Fruit fly (Drosophila melanogaster): ENCODE results near the gene Or2a.

Gene Or2a

DNA sequence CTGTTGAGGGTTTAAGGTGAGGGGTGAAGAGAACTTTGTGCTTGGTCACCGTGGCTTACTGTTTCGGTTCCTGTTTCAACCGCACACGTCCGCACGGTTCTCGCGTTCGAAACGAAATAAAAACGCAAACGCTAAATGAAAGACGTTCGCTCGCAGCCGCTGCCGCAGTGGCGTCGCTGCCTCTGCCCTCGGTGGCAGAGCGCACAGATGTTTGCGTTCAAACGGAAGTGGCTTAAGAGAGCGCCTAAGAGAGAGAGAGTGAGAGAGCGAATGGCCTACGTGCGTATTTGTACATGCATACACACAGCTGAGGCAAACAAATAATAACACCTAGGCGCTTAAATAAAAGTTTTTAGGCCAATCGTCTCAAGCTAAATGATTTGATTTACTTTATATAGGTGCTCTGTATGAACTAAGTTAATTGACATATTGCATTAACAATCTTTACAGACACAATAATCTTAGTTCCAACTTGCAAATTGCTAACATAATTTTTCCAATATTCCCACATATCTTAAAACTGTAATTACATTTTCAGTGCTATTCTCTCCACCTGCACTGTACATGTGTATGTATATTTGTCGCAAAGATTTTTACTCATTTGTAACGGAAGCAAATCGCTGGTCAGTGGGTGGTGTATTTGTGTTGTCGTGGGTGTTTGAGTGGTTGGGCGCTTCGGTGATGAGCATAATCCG is 47.4 kb downstream of the Or2a start, which contains the start of gene CG2865 (continued):
- TF ChIP-seq MBD-R2 (GFP tag; IDR thresholded peaks at IDR 0.05): peak; percentile 72; the same call in 1 of the 2 replicates
- peak; percentile 95 for TF ChIP-seq CG12219 (GFP tag; optimal IDR thresholded peaks at IDR 0.05)
- peak; percentile 94 for TF ChIP-seq CG17359 (tag; optimal IDR thresholded peaks at IDR 0.05)
- TF ChIP-seq CG6791 (GFP tag; IDR thresholded peaks at IDR 0.05; ENCODE audit: partially characterized antibody): peak; percentile 23; the same call in 1 of the 3 replicates
- TF ChIP-seq CHES-1-like (GFP tag; optimal IDR thresholded peaks at IDR 0.05): peak; percentile 96
- peak; percentile 65; the same call in 1 of the 2 replicates for TF ChIP-seq Nf-YA (GFP tag; IDR thresholded peaks at IDR 0.05)
- TF ChIP-seq ci (GFP tag; IDR thresholded peaks at IDR 0.05): peak; percentile 87
- peak; percentile 6 for TF ChIP-seq pzg (GFP tag; optimal IDR thresholded peaks at IDR 0.05)
- TF ChIP-seq Hey (tag; optimal IDR thresholded peaks at IDR 0.05): peak; percentile 88
- TF ChIP-seq sd (tag; optimal IDR thresholded peaks at IDR 0.05): peak; percentile 92
- no peak for TF ChIP-seq CG8478 (optimal IDR thresholded peaks at IDR 0.05)
- TF ChIP-seq Dip3 (GFP tag; optimal IDR thresholded peaks at IDR 0.05): peak; percentile 89
- peak; percentile 68 for TF ChIP-seq CG2116 (GFP tag; optimal IDR thresholded peaks at IDR 0.05)
- TF ChIP-seq CG4282 (GFP tag; optimal IDR thresholded peaks at IDR 0.05): peak; percentile 76
- peak; percentile 94 for TF ChIP-seq Dek (tag; optimal IDR thresholded peaks at IDR 0.05)
- TF ChIP-seq CG30431 (GFP tag; optimal IDR thresholded peaks at IDR 0.05): peak; percentile 80
- peak; percentile 96 for TF ChIP-seq CG12299 (tag; optimal IDR thresholded peaks at IDR 0.05)
- peak; percentile 86 for TF ChIP-seq Dbx (GFP tag; IDR thresholded peaks at IDR 0.05)
- TF ChIP-seq CG17385 (GFP tag; optimal IDR thresholded peaks at IDR 0.05): peak; percentile 94
- peak; percentile 73 for TF ChIP-seq CG10366 (GFP tag; IDR thresholded peaks at IDR 0.05)
- TF ChIP-seq vfl (GFP tag; optimal IDR thresholded peaks at IDR 0.05): peak; percentile 78
- peak; percentile 88 for TF ChIP-seq CG16815 (GFP tag; optimal IDR thresholded peaks at IDR 0.05)
- TF ChIP-seq CG3281 (GFP tag; optimal IDR thresholded peaks at IDR 0.05): peak; percentile 97
- peak; percentile 84 for TF ChIP-seq Mes4 (GFP tag; optimal IDR thresholded peaks at IDR 0.05)
- TF ChIP-seq z (GFP tag; IDR thresholded peaks at IDR 0.05): peak; percentile 80
- TF ChIP-seq disco-r (GFP tag; optimal IDR thresholded peaks at IDR 0.05): peak; percentile 93
- peak; percentile 89 for TF ChIP-seq Bteb2 (GFP tag; optimal IDR thresholded peaks at IDR 0.05)
- peak; percentile 94 for TF ChIP-seq CG12104 (GFP tag; optimal IDR thresholded peaks at IDR 0.05)
- peak; percentile 90 to 93 for TF ChIP-seq Pdp1 (GFP tag; optimal IDR thresholded peaks at IDR 0.05)
- TF ChIP-seq kni (GFP tag; optimal IDR thresholded peaks at IDR 0.05): peak; percentile 97
- TF ChIP-seq danr (GFP tag; IDR thresholded peaks at IDR 0.05): peak; percentile 76
- peak; percentile 76 for TF ChIP-seq CG6654 (GFP tag; optimal IDR thresholded peaks at IDR 0.05)
- peak; percentile 83 for TF ChIP-seq Oaz (GFP tag; IDR thresholded peaks at IDR 0.05)
- TF ChIP-seq CG3065 (GFP tag; optimal IDR thresholded peaks at IDR 0.05): peak; percentile 62
- peak; percentile 92 for TF ChIP-seq Side (GFP tag; optimal IDR thresholded peaks at IDR 0.05)
- peak; percentile 6 for TF ChIP-seq gfzf (GFP tag; optimal IDR thresholded peaks at IDR 0.05)
- TF ChIP-seq CG18011 (GFP tag; optimal IDR thresholded peaks at IDR 0.05): peak; percentile 80
- TF ChIP-seq BEAF-32 (GFP tag; optimal IDR thresholded peaks at IDR 0.05): peak; percentile 7
- TF ChIP-seq HmgZ (tag; optimal IDR thresholded peaks at IDR 0.05): peak; percentile 96
- TF ChIP-seq exex (tag; optimal IDR thresholded peaks at IDR 0.05): peak; percentile 88
- peak; percentile 83 for TF ChIP-seq pb (GFP tag; optimal IDR thresholded peaks at IDR 0.05)
- TF ChIP-seq btn (GFP tag; optimal IDR thresholded peaks at IDR 0.05): peak; percentile 68
- TF ChIP-seq CG1602 (GFP tag; optimal IDR thresholded peaks at IDR 0.05): peak; percentile 87
- peak; percentile 93 for TF ChIP-seq CG6854 (GFP tag; optimal IDR thresholded peaks at IDR 0.05)
- TF ChIP-seq jigr1 (GFP tag; IDR thresholded peaks at IDR 0.05): peak; percentile 69; the same call in 1 of the 3 replicates
- TF ChIP-seq ash1 (GFP tag; optimal IDR thresholded peaks at IDR 0.05): peak; percentile 17
- TF ChIP-seq CG2678 (tag; optimal IDR thresholded peaks at IDR 0.05): peak; percentile 98
- TF ChIP-seq dmrt99B (tag; optimal IDR thresholded peaks at IDR 0.05): peak; percentile 97
- TF ChIP-seq lilli (GFP tag; optimal IDR thresholded peaks at IDR 0.05): peak; percentile 94
